Worm (Caenorhabditis elegans): ENCODE data around the gene osm-10.

Gene osm-10

ce11 chrIII:7207903-7208497 lies 35.1 kb upstream of the osm-10 start, which contains the start of gene rpl-6 (continued):
- peak; percentile 86 for TF ChIP-seq dve-1 (tag; optimal IDR thresholded peaks at IDR 0.05; ENCODE audit: insufficient read depth)
- no peak for TF ChIP-seq fos-1 (tag; optimal IDR thresholded peaks at IDR 0.05)
- TF ChIP-seq spr-3 (GFP tag; optimal IDR thresholded peaks at IDR 0.05) = no peak
- no peak for TF ChIP-seq lin-39 (tag; optimal IDR thresholded peaks at IDR 0.05)
- TF ChIP-seq ztf-11 (tag; optimal IDR thresholded peaks at IDR 0.05) = no peak
- peak; percentile 33 for TF ChIP-seq ama-1 (optimal IDR thresholded peaks at IDR 0.05)
- peak; percentile 77 for TF ChIP-seq lin-13 (GFP tag; optimal IDR thresholded peaks at IDR 0.05)
- TF ChIP-seq Y48G9A.11 (GFP tag; IDR thresholded peaks at IDR 0.05) = no peak
- no peak for TF ChIP-seq daf-8 (GFP tag; IDR thresholded peaks at IDR 0.05)
- peak; percentile 64 for TF ChIP-seq duxl-1 (tag; optimal IDR thresholded peaks at IDR 0.05; ENCODE audit: poor library complexity)
- TF ChIP-seq mep-1 (tag; optimal IDR thresholded peaks at IDR 0.05) = peak; percentile 91
- TF ChIP-seq ceh-20 (GFP tag; IDR thresholded peaks at IDR 0.05) = peak; percentile 27; the same call in 1 of the 2 replicates
- peak; percentile 95 for TF ChIP-seq nhr-77 (tag; optimal IDR thresholded peaks at IDR 0.05)
- no peak for TF ChIP-seq daf-12 (tag; optimal IDR thresholded peaks at IDR 0.05)
- TF ChIP-seq mxl-3 (GFP tag; optimal IDR thresholded peaks at IDR 0.05) = peak; percentile 31
- peak in 1 of 2 experiments; percentile 26 for TF ChIP-seq mdl-1 (tag; optimal IDR thresholded peaks at IDR 0.05)
- TF ChIP-seq nhr-6 (tag; optimal IDR thresholded peaks at IDR 0.05) = peak; percentile 90
- TF ChIP-seq php-3 (GFP tag; IDR thresholded peaks at IDR 0.05) = no peak
- TF ChIP-seq jun-1 (tag; optimal IDR thresholded peaks at IDR 0.05) = no peak
- TF ChIP-seq F49E8.2 (tag; optimal IDR thresholded peaks at IDR 0.05; ENCODE audit: borderline replicate concordance) = no peak
- no peak for TF ChIP-seq nhr-76 (tag; optimal IDR thresholded peaks at IDR 0.05)
- TF ChIP-seq nhr-41 (GFP tag; IDR thresholded peaks at IDR 0.05) = no peak
- no peak for TF ChIP-seq set-16 (GFP tag; IDR thresholded peaks at IDR 0.05)
- TF ChIP-seq nhr-102 (tag; optimal IDR thresholded peaks at IDR 0.05) = peak; percentile 82
- no peak for TF ChIP-seq nhr-10 (tag; optimal IDR thresholded peaks at IDR 0.05)
- no peak for TF ChIP-seq sdz-12 (GFP tag; optimal IDR thresholded peaks at IDR 0.05)
- no peak for TF ChIP-seq ceh-62 (tag; optimal IDR thresholded peaks at IDR 0.05)
- peak; percentile 46 for TF ChIP-seq F37D6.2 (tag; optimal IDR thresholded peaks at IDR 0.05)
- peak; percentile 81 for TF ChIP-seq zfp-2 (tag; optimal IDR thresholded peaks at IDR 0.05)
- TF ChIP-seq zip-11 (GFP tag; IDR thresholded peaks at IDR 0.05) = no peak
- peak in 1 of 2 experiments; percentile 82 for TF ChIP-seq hif-1 (tag; optimal IDR thresholded peaks at IDR 0.05)

DNA sequence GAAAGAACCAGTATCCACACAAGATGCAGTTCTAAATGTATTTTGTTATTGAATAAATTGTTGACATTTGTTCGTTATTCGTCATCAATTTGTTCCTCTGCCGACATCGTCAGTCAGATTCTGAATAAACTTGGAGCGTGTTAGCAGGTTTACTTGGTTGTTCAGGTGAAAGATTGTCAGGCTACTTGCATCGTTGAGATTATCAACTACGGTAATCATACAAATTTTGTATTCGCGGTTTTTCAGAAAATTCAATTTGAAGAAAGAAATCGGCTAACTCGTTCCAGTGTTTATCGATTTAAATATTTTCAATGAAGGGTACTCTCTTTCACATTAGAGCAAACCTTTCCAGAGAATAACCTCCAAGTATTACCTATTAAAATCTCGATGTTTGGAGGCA lies 33.4 kb upstream of the osm-10 start, which contains the start of gene R151.2:
R151.2 (plus strand) TSS at position 247 of the 400 bp plus-strand sequence.
- TF ChIP-seq F49E8.2 (tag; optimal IDR thresholded peaks at IDR 0.05; ENCODE audit: borderline replicate concordance) = peak; percentile 62
- TF ChIP-seq lin-1 (GFP tag; IDR thresholded peaks at IDR 0.05) = no peak
- no peak for TF ChIP-seq nhr-237 (tag; optimal IDR thresholded peaks at IDR 0.05)
- 0 out of 2 replicates have a peak, but pooled peaks have one; percentile 9 for TF ChIP-seq F44E2.7 (GFP tag; IDR thresholded peaks at IDR 0.05)
- TF ChIP-seq ztf-11 (tag; optimal IDR thresholded peaks at IDR 0.05) = no peak
- no peak for TF ChIP-seq unc-62 (GFP tag; optimal IDR thresholded peaks at IDR 0.05 in 1 of 2)
- TF ChIP-seq unc-62 (tag; optimal IDR thresholded peaks at IDR 0.05) = no peak
- TF ChIP-seq mes-2 (tag; optimal IDR thresholded peaks at IDR 0.05; ENCODE audit: poor library complexity, severe bottlenecking) = peak; percentile 14
- TF ChIP-seq nhr-28 (tag; optimal IDR thresholded peaks at IDR 0.05) = no peak
- no peak for TF ChIP-seq spr-1 (tag; optimal IDR thresholded peaks at IDR 0.05)
- no peak for TF ChIP-seq mxl-3 (GFP tag; optimal IDR thresholded peaks at IDR 0.05)
- TF ChIP-seq Y48G9A.11 (GFP tag; IDR thresholded peaks at IDR 0.05) = peak; percentile 38; the same call in 1 of the 2 replicates
- TF ChIP-seq lin-38 (GFP tag; IDR thresholded peaks at IDR 0.05) = peak; percentile 29
- TF ChIP-seq pha-4 (GFP tag; IDR thresholded peaks at IDR 0.05) = no peak
- TF ChIP-seq pha-4 (tag; optimal IDR thresholded peaks at IDR 0.05) = no peak
- peak; percentile 65 for TF ChIP-seq ama-1 (optimal IDR thresholded peaks at IDR 0.05)

All from whole organism, L4 larva.